Worm (Caenorhabditis elegans): ENCODE measurements around the gene T22B7.8.

The T22B7.8 gene

DNA sequence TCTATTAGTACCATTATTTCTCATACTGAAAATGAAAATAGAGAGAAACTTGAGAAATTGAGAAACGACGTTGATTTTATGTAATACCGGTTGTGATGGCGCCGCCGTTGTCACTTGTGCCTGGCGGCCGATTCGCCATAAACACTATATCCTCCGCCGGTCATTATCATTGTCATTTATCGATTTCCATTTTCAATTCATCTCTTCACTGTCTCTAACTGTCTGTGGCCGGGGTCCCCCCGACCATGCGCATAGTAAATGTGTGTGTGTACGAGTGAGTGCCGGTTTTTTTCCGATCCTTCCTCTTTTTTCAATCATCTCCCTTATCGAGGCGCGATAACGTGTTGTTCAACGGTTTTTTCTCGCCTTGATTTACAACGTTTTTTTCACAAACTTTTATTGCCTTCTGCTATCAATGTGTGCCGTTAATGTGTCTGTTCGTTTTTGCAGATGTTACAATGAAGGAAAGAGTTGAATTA, 28.3 kb upstream of the T22B7.8 start, which contains the start of gene F14D12.1:
Gene F14D12.1 (plus strand): TSS at position 429 of the 479 bp plus-strand sequence.
- TF ChIP-seq ceh-14 (tag; optimal IDR thresholded peaks at IDR 0.05): no peak
- TF ChIP-seq pax-1 (tag; optimal IDR thresholded peaks at IDR 0.05): no peak
- no peak for TF ChIP-seq fax-1 (tag; optimal IDR thresholded peaks at IDR 0.05)
- TF ChIP-seq ref-2 (tag; optimal IDR thresholded peaks at IDR 0.05): no peak
- no peak for TF ChIP-seq dmd-4 (tag; optimal IDR thresholded peaks at IDR 0.05; ENCODE audit: borderline replicate concordance)
- no peak for TF ChIP-seq npax-4 (tag; optimal IDR thresholded peaks at IDR 0.05)
- TF ChIP-seq F13H6.1 (tag; optimal IDR thresholded peaks at IDR 0.05): no peak
- TF ChIP-seq ceh-6 (GFP tag; optimal IDR thresholded peaks at IDR 0.05): no peak
- TF ChIP-seq lin-11 (tag; optimal IDR thresholded peaks at IDR 0.05): no peak

DNA sequence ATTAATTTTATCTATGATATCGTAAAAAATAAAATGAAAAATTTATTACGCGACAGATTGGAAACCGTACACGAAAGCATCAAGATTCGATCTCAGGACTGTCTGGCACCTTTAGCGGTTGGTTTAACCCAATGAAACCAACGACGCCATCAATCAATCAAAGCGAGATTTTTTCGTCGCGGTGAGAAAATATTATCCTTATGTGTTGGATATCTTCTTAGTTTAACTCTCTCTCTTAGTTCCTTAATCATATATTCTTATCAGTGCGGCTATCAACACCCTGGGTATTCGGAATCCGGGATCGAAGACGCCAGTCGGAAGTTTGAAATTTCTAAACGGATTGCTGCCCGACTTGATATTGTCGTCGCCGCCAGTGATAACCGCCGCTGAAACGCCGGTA, 26.7 kb upstream of the T22B7.8 start:
- TF ChIP-seq nhr-232 (tag; optimal IDR thresholded peaks at IDR 0.05) (no peak), ceh-6 (GFP tag; optimal IDR thresholded peaks at IDR 0.05) (no peak), sox-2 (GFP tag; IDR thresholded peaks at IDR 0.05) (no peak), pros-1 (tag; optimal IDR thresholded peaks at IDR 0.05) (no peak), fkh-10 (GFP tag; optimal IDR thresholded peaks at IDR 0.05) (no peak), ref-2 (tag; optimal IDR thresholded peaks at IDR 0.05) (no peak), unc-55 (GFP tag; optimal IDR thresholded peaks at IDR 0.05) (no peak), pha-4 (tag; optimal IDR thresholded peaks at IDR 0.05) (no peak), unc-86 (tag; optimal IDR thresholded peaks at IDR 0.05) (no peak)

DNA sequence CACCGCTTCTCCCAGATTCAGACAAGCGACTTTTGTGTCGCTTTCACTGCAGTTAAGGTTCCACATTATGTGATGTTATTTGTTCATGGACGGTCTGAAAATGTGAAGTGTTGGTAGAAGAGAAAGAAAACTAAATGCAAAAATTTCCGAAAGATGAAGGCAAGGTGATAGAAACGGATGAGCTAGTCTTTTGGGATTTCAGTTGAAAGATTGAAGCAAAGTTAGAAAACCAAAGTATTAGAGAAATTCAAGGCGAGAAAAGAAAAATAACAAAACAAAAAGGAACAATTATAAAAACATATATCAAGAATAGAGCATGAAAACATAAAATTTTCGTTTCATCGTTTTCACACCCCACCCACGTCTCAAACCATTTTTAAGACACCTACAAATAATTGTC, 20.6 kb upstream of the T22B7.8 start, which contains the start of gene octr-1:
Gene octr-1 (minus strand): TSS at position 101 of the 400 bp plus-strand sequence.
- TF ChIP-seq sdc-2 (tag; optimal IDR thresholded peaks at IDR 0.05): no peak
- TF ChIP-seq unc-3 (GFP tag; conservative IDR thresholded peaks at IDR 0.05): no peak
- TF ChIP-seq unc-3 (tag; optimal IDR thresholded peaks at IDR 0.05): no peak
- no peak for TF ChIP-seq hlh-30 (tag; optimal IDR thresholded peaks at IDR 0.05; ENCODE audit: insufficient read depth)
- no peak for TF ChIP-seq zip-5 (tag; optimal IDR thresholded peaks at IDR 0.05)
- no peak for TF ChIP-seq fkh-10 (GFP tag; optimal IDR thresholded peaks at IDR 0.05)
- no peak for TF ChIP-seq pha-2 (tag; optimal IDR thresholded peaks at IDR 0.05)
- TF ChIP-seq pag-3 (tag; optimal IDR thresholded peaks at IDR 0.05; ENCODE audit: borderline replicate concordance): no peak
- no peak for TF ChIP-seq ceh-30 (tag; optimal IDR thresholded peaks at IDR 0.05)
- no peak for TF ChIP-seq T23F11.4 (GFP tag; optimal IDR thresholded peaks at IDR 0.05)
- TF ChIP-seq Y22D7AL.16 (tag; optimal IDR thresholded peaks at IDR 0.05): no peak
- TF ChIP-seq lin-11 (tag; optimal IDR thresholded peaks at IDR 0.05): no peak
- TF ChIP-seq ceh-19 (GFP tag; optimal IDR thresholded peaks at IDR 0.05): no peak
- no peak for TF ChIP-seq hlh-15 (tag; optimal IDR thresholded peaks at IDR 0.05)
- no peak for TF ChIP-seq ceh-31 (tag; optimal IDR thresholded peaks at IDR 0.05)
- TF ChIP-seq tbx-7 (tag; optimal IDR thresholded peaks at IDR 0.05): no peak

DNA sequence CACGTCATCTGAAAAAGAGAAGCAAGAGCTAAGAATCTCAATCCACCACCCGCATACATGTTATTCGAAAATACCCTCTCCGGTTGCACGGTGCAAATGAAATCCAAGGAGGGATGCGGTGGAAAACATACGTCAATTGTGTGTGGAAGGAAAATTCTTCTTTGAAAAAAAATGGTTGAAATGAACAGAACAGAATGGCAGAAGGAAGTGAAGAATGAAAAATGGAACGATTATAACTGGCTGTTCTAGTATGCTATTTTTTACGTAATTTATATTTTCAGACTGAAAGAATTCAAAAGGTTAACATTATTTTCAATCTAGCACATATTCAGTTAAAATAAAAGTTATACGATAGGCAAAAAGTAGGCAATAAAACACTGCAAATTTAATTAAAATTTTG, 15.7 kb upstream of the T22B7.8 start:
- no peak for TF ChIP-seq ceh-45 (GFP tag; IDR thresholded peaks at IDR 0.05)
- TF ChIP-seq ref-2 (tag; optimal IDR thresholded peaks at IDR 0.05): no peak
- no peak for TF ChIP-seq gmeb-2 (tag; optimal IDR thresholded peaks at IDR 0.05)
- no peak for TF ChIP-seq ahr-1 (tag; optimal IDR thresholded peaks at IDR 0.05)
- TF ChIP-seq ceh-6 (GFP tag; optimal IDR thresholded peaks at IDR 0.05): no peak
- TF ChIP-seq hlh-6 (tag; optimal IDR thresholded peaks at IDR 0.05): no peak
- no peak for TF ChIP-seq ets-4 (tag; optimal IDR thresholded peaks at IDR 0.05)
- no peak for TF ChIP-seq K09A11.1 (tag; optimal IDR thresholded peaks at IDR 0.05; ENCODE audit: insufficient read depth)
- TF ChIP-seq elt-2 (tag; optimal IDR thresholded peaks at IDR 0.05): no peak
- no peak for TF ChIP-seq ztf-16 (tag; optimal IDR thresholded peaks at IDR 0.05)
- no peak for TF ChIP-seq unc-86 (tag; optimal IDR thresholded peaks at IDR 0.05)
- TF ChIP-seq ceh-31 (tag; optimal IDR thresholded peaks at IDR 0.05): no peak

Data from whole organism, late embryonic.